Worm (Caenorhabditis elegans) whole organism, L4 larva: ENCODE results near the gene glb-27.
A peak's percentile ranks its signal among the peaks of the same experiment; 100 is the strongest.

ENCODE experiments used
- D1046.2 ChIP-seq: fragments of 200-800 bp; sonication (Bioruptor generic); IDR thresholded peaks from 2 replicates; pipeline ENCODE4 v1.3.6; 2022; ENCODE audit warnings: missing genetic modification characterization, missing compliant biosample characterization
- F26F4.8 ChIP-seq: fragments of 200-800 bp; sonication (Bioruptor generic); conservative IDR thresholded peaks from 2 replicates; pipeline ENCODE4 v1.3.6; 2022; ENCODE audit warnings: missing genetic modification characterization, missing compliant biosample characterization
- F49E8.2 ChIP-seq: sonication (generic microtip); optimal IDR thresholded peaks from 2 replicates; lab custom pipeline; 2016; ENCODE audit warnings: missing compliant biosample characterization, mild to moderate bottlenecking, missing genetic modification characterization, borderline replicate concordance
- R02D3.7 ChIP-seq: fragments of 150-350 bp; sonication (generic microtip); optimal IDR thresholded peaks from 3 replicates; lab custom pipeline; 2014; ENCODE audit warnings: missing biosample characterization, missing genetic modification characterization
- T26A8.4 ChIP-seq: fragments of 200-800 bp; sonication (Bioruptor generic); IDR thresholded peaks from 2 replicates; pipeline ENCODE4 v1.3.6; 2022; ENCODE audit warnings: missing genetic modification characterization, missing compliant biosample characterization
- Y105C5A.15 ChIP-seq: fragments of 200-800 bp; sonication (Bioruptor generic); IDR thresholded peaks from 2 replicates; pipeline ENCODE4 v1.3.6; 2022; ENCODE audit warnings: missing genetic modification characterization, missing compliant biosample characterization
- Y48G9A.11 ChIP-seq: fragments of 200-800 bp; sonication (Bioruptor generic); IDR thresholded peaks from 2 replicates; pipeline ENCODE4 v1.3.6; 2022; ENCODE audit warnings: missing genetic modification reagents, missing genetic modification characterization, missing compliant biosample characterization
- Y75B8A.6 ChIP-seq: fragments of 200-800 bp; sonication (Bioruptor generic); IDR thresholded peaks from 2 replicates; pipeline ENCODE4 v1.3.6; 2022; ENCODE audit warnings: missing genetic modification reagents, missing genetic modification characterization, missing compliant biosample characterization
- aly-2 ChIP-seq: sonication (generic microtip); optimal IDR thresholded peaks from 2 replicates; lab custom pipeline; 2018; ENCODE audit warnings: missing biosample characterization, missing genetic modification characterization
- ama-1 ChIP-seq: fragments of 150-350 bp; optimal IDR thresholded peaks from 2 replicates; lab custom pipeline; 2014; ENCODE audit warnings: inconsistent platforms, mixed read lengths
- arid-1 ChIP-seq: fragments of 200-800 bp; sonication (Bioruptor generic); conservative IDR thresholded peaks from 2 replicates; pipeline ENCODE4 v1.3.6; 2022; ENCODE audit warnings: missing genetic modification reagents, missing genetic modification characterization, missing compliant biosample characterization
- ceh-20 ChIP-seq: fragments of 200-800 bp; sonication (Bioruptor generic); IDR thresholded peaks from 2 replicates; pipeline ENCODE4 v1.3.6; 2022; ENCODE audit warnings: missing genetic modification reagents, missing genetic modification characterization, missing compliant biosample characterization
- ceh-32 ChIP-seq: sonication (generic microtip); optimal IDR thresholded peaks from 2 replicates; lab custom pipeline; 2016; ENCODE audit warnings: mild to moderate bottlenecking, missing genetic modification characterization, missing compliant biosample characterization; ENCODE audit not compliant: poor library complexity
- ceh-44 ChIP-seq: fragments of 200-800 bp; sonication (Bioruptor generic); IDR thresholded peaks from 2 replicates; pipeline ENCODE4 v1.3.6; 2022; ENCODE audit warnings: missing genetic modification reagents, missing genetic modification characterization, missing compliant biosample characterization
- ces-1 ChIP-seq: fragments of 150-350 bp; sonication (generic microtip); optimal IDR thresholded peaks from 4 replicates; lab custom pipeline; 2014; ENCODE audit warnings: missing biosample characterization, missing genetic modification reagents, missing genetic modification characterization
- ctbp-1 ChIP-seq: fragments of 200-800 bp; sonication (Bioruptor generic); IDR thresholded peaks from 2 replicates; pipeline ENCODE4 v1.3.6; 2022; ENCODE audit warnings: missing genetic modification reagents, missing genetic modification characterization, missing compliant biosample characterization
- daf-12 ChIP-seq: fragments of 150-350 bp; optimal IDR thresholded peaks from 2 replicates; lab custom pipeline; 2014; ENCODE audit warnings: missing biosample characterization, missing genetic modification reagents, missing genetic modification characterization
- daf-19 ChIP-seq: fragments of 200-800 bp; sonication (Bioruptor generic); conservative IDR thresholded peaks from 2 replicates; pipeline ENCODE4 v1.3.6; 2022; ENCODE audit warnings: missing genetic modification characterization, missing compliant biosample characterization
- daf-8 ChIP-seq: fragments of 200-800 bp; sonication (Bioruptor generic); IDR thresholded peaks from 2 replicates; pipeline ENCODE4 v1.3.6; 2022; ENCODE audit warnings: missing genetic modification characterization, missing compliant biosample characterization
- dmd-9 ChIP-seq: fragments of 200-800 bp; sonication (Bioruptor generic); IDR thresholded peaks from 2 replicates; pipeline ENCODE4 v1.3.6; 2022; ENCODE audit warnings: missing genetic modification reagents, missing genetic modification characterization, missing compliant biosample characterization
- dpl-1 ChIP-seq: fragments of 150-350 bp; optimal IDR thresholded peaks from 2 replicates; lab custom pipeline; 2014; ENCODE audit warnings: missing biosample characterization, missing genetic modification reagents, missing genetic modification characterization
- egl-27 ChIP-seq: sonication (generic microtip); optimal IDR thresholded peaks from 3 replicates; lab custom pipeline; 2017; ENCODE audit warnings: missing biosample characterization, missing genetic modification reagents, missing genetic modification characterization
- fkh-10 ChIP-seq: fragments of 150-350 bp; optimal IDR thresholded peaks from 2 replicates; lab custom pipeline; 2014; ENCODE audit warnings: missing biosample characterization, missing genetic modification reagents, missing genetic modification characterization
- lin-13 ChIP-seq: fragments of 150-350 bp; optimal IDR thresholded peaks from 2 replicates; lab custom pipeline; 2014; ENCODE audit warnings: missing biosample characterization, missing genetic modification reagents, missing genetic modification characterization
- lin-15B ChIP-seq: fragments of 150-350 bp; sonication (generic microtip); optimal IDR thresholded peaks from 3 replicates; lab custom pipeline; 2014; ENCODE audit warnings: missing biosample characterization, missing genetic modification characterization
- lin-38 ChIP-seq: fragments of 200-800 bp; sonication (Bioruptor generic); IDR thresholded peaks from 2 replicates; pipeline ENCODE4 v1.3.6; 2022; ENCODE audit warnings: missing genetic modification reagents, missing genetic modification characterization, missing compliant biosample characterization
- lin-39 ChIP-seq: fragments of 150-350 bp; optimal IDR thresholded peaks from 2 replicates; lab custom pipeline; 2014; ENCODE audit warnings: missing biosample characterization, missing genetic modification reagents, missing genetic modification characterization
- lir-3 ChIP-seq: sonication (generic microtip); optimal IDR thresholded peaks from 2 replicates; lab custom pipeline; 2016; ENCODE audit warnings: mild to moderate bottlenecking, missing genetic modification characterization, missing compliant biosample characterization
- lsy-2 ChIP-seq, 2 experiments: fragments of 150-350 bp in 1 of 2; sonication (generic microtip) in 1 of 2; optimal IDR thresholded peaks; 2 replicates each; lab custom pipeline; 2014 to 2017; ENCODE audit warnings: missing biosample characterization in 2 of 2, missing genetic modification characterization in 2 of 2
- madf-5 ChIP-seq, 2 experiments: fragments of 200-800 bp; sonication (Bioruptor generic); IDR thresholded peaks; 2 replicates each; pipeline ENCODE4 v1.3.6; 2022; ENCODE audit warnings: missing compliant biosample characterization in 2 of 2, missing genetic modification characterization in 2 of 2
- mdl-1 ChIP-seq, 2 experiments: fragments of 150-350 bp in 1 of 2; sonication (generic microtip) in 1 of 2; optimal IDR thresholded peaks; 2 replicates each; lab custom pipeline; 2014 to 2017; ENCODE audit warnings: missing biosample characterization in 2 of 2, missing genetic modification characterization in 2 of 2
- mes-2 ChIP-seq: sonication (generic microtip); optimal IDR thresholded peaks from 2 replicates; lab custom pipeline; 2016; ENCODE audit warnings: missing genotype, mild to moderate bottlenecking, missing genetic modification characterization, missing compliant biosample characterization; ENCODE audit not compliant: poor library complexity, severe bottlenecking
- mxl-2 ChIP-seq: fragments of 200-800 bp; sonication (Bioruptor generic); conservative IDR thresholded peaks from 2 replicates; pipeline ENCODE4 v1.3.6; 2022; ENCODE audit warnings: missing genetic modification reagents, missing genetic modification characterization, missing compliant biosample characterization
- nhr-10 ChIP-seq: fragments of 150-350 bp; optimal IDR thresholded peaks from 2 replicates; lab custom pipeline; 2014; ENCODE audit warnings: missing biosample characterization, missing genetic modification characterization
- nhr-11 ChIP-seq: fragments of 150-350 bp; optimal IDR thresholded peaks from 2 replicates; lab custom pipeline; 2014; ENCODE audit warnings: missing biosample characterization, missing genetic modification characterization
- nhr-42 ChIP-seq: fragments of 200-800 bp; sonication (Bioruptor generic); IDR thresholded peaks from 2 replicates; pipeline ENCODE4 v1.3.6; 2022; ENCODE audit warnings: missing genetic modification characterization, missing compliant biosample characterization
- saeg-2 ChIP-seq: fragments of 200-800 bp; sonication (Bioruptor generic); IDR thresholded peaks from 2 replicates; pipeline ENCODE4 v1.3.6; 2022; ENCODE audit warnings: missing genetic modification reagents, missing genetic modification characterization, missing compliant biosample characterization
- sdz-12 ChIP-seq: fragments of 200-800 bp; sonication (Bioruptor generic); optimal IDR thresholded peaks from 2 replicates; lab custom pipeline; 2018; ENCODE audit warnings: mild to moderate bottlenecking, missing genetic modification characterization, missing compliant biosample characterization
- tra-1 ChIP-seq: fragments of 200-800 bp; sonication (Bioruptor generic); IDR thresholded peaks from 2 replicates; pipeline ENCODE4 v1.3.6; 2022; ENCODE audit warnings: missing genetic modification reagents, missing genetic modification characterization, missing compliant biosample characterization
- zfp-3 ChIP-seq: fragments of 200-800 bp; sonication (Bioruptor generic); conservative IDR thresholded peaks from 2 replicates; pipeline ENCODE4 v1.3.6; 2022; ENCODE audit warnings: missing genetic modification reagents, missing genetic modification characterization, missing compliant biosample characterization
- zip-11 ChIP-seq: fragments of 200-800 bp; sonication (Bioruptor generic); IDR thresholded peaks from 2 replicates; pipeline ENCODE4 v1.3.6; 2022; ENCODE audit warnings: missing genetic modification characterization, missing compliant biosample characterization
- zip-2 ChIP-seq: fragments of 150-350 bp; optimal IDR thresholded peaks from 2 replicates; lab custom pipeline; 2014; ENCODE audit warnings: missing biosample characterization, missing genetic modification characterization
- ztf-11 ChIP-seq: fragments of 150-350 bp; optimal IDR thresholded peaks from 2 replicates; lab custom pipeline; 2014; ENCODE audit warnings: missing biosample characterization, missing genetic modification characterization

Gene glb-27

DNA sequence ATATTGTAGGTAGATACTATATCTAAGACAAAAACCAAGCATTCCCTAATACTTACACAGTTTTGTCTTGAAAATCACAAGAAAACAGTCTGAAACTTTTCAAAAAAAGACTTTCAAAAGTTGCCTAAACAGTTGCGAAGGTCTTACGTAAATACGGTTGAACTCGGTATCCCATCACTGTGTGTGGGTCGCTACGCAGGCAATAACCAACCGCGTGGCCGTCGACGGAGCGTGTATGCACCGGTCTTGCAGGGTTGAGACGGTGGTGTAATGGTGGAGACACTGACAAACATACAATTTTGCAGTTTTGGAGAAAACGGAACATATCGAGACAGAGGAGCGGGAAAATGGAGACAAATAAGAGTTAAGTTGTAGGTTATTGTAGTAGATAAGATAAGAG is 5.2 kb upstream of the glb-27 start, which contains the start of gene iff-2 (continued):
- peak; percentile 50 for TF ChIP-seq R02D3.7 (tag; lab: Kevin White, UChicago)
- TF ChIP-seq F49E8.2 (tag; lab: Kevin White, UChicago): no peak
- peak; percentile 19 for TF ChIP-seq aly-2 (tag; lab: Kevin White, UChicago)
- TF ChIP-seq dpl-1 (GFP tag; lab: Kevin White, UChicago): peak; percentile 97

DNA sequence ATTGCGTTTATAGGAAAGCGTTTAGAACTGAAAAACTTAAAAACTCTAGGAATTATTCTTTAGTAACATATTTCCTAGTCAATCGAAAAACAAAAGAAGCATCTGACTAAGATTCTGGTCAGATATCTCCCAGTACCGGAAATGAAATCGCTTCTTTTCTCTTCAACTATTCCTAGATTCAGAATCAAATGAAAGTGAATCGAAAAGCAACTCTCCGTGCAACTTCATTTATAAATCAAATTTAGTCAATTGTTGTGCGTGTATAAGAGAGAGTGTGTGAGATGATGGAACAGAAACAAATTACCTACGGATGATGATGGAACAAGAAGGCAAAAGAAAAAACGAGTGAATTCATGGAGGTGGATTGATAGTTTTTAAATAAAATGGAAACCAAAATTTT is 3.1 kb upstream of the glb-27 start:
- TF ChIP-seq zfp-3 (GFP tag; lab: Robert Waterston, UW) (no peak), lir-3 (tag; lab: Kevin White, UChicago) (no peak), lsy-2 (tag; optimal IDR thresholded peaks at IDR 0.05; lab: Kevin White, UChicago) (peak in 1 of 2 experiments; percentile 34), ama-1 (lab: Kevin White, UChicago) (peak; percentile 31), lin-15B (tag; lab: Kevin White, UChicago) (no peak), nhr-11 (tag; lab: Kevin White, UChicago) (no peak), lin-13 (no peak), egl-27 (tag; lab: Kevin White, UChicago) (no peak), daf-8 (GFP tag; lab: Robert Waterston, UW) (no peak), lin-38 (GFP tag; lab: Robert Waterston, UW) (no peak), ces-1 (peak; percentile 82), nhr-10 (tag; lab: Kevin White, UChicago) (no peak), nhr-42 (no peak), fkh-10 (GFP tag; lab: Kevin White, UChicago) (peak; percentile 99), Y105C5A.15 (no peak), T26A8.4 (GFP tag; lab: Robert Waterston, UW) (no peak)

DNA sequence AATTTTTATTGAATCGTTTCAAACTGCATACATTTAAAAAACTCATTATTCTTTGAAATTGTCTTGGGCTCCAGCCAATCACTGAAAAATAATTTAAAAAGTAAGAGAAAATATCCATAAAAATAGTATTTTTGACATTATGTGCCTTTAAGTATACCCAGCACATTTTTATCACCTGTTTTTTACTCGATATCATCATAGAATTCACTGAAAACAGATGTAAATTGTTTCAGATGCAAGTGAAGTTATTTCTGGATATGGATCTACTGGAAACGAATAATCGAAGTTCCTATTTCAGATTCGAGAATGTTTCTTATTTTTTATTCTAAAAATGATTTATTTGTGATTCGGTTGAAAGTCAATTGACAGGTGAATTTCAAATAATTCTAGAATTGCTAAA is 1.5 kb downstream of the glb-27 start:
- no peak for TF ChIP-seq Y75B8A.6 (GFP tag; lab: Robert Waterston, UW)
- TF ChIP-seq arid-1 (GFP tag; lab: Robert Waterston, UW): no peak
- TF ChIP-seq saeg-2: no peak
- no peak for TF ChIP-seq ceh-20
- TF ChIP-seq lin-13: no peak

ce11 chrII:8551100-8551499 is 5.0 kb downstream of the glb-27 start:
- TF ChIP-seq ces-1 (peak; percentile 20), sdz-12 (GFP tag; lab: Kevin White, UChicago) (no peak), fkh-10 (GFP tag; lab: Kevin White, UChicago) (peak; percentile 56)

DNA sequence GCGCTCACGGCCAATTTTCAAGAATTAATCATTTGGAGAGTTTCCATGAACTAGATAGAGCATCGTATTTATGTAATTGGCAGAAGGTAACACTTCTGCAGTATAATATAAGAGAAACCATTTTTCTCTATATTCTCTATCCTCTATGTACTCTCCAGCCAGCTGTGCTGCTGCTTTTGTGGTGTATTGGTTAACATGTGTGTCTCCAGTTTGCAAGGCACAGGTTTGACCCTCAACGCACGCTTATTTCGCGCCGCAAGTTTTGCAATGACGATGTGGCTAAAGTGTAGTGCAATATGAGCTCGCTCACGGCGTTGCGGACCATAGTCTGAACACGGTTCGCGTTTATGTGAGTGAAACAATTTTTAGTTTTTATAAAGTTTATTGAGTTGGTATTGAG is 9.1 kb downstream of the glb-27 start:
- TF ChIP-seq ceh-44 (GFP tag; lab: Robert Waterston, UW) (peak; percentile 70; the same call in 1 of the 2 replicates), Y48G9A.11 (no peak), mxl-2 (GFP tag; lab: Robert Waterston, UW) (0 out of 2 replicates have a peak, but pooled peaks have one; percentile 65), aly-2 (tag; lab: Kevin White, UChicago) (peak; percentile 15), daf-19 (GFP tag; lab: Robert Waterston, UW) (peak; percentile 84), egl-27 (tag; lab: Kevin White, UChicago) (no peak), ctbp-1 (GFP tag; lab: Robert Waterston, UW) (peak; percentile 87), madf-5 (GFP tag; IDR thresholded peaks at IDR 0.05; lab: Robert Waterston, UW) (peak in 1 of 2 experiments; percentile 83; a peak in 2 of 4 replicates), lin-13 (peak; percentile 71), daf-12 (no peak), mes-2 (tag; lab: Kevin White, UChicago) (no peak), nhr-42 (peak; percentile 88), ceh-32 (tag; lab: Kevin White, UChicago) (no peak), lin-39 (tag; lab: Kevin White, UChicago) (no peak), mdl-1 (tag; optimal IDR thresholded peaks at IDR 0.05; lab: Kevin White, UChicago) (peak in 1 of 2 experiments; percentile 52), tra-1 (GFP tag; lab: Robert Waterston, UW) (peak; percentile 92), F26F4.8 (GFP tag; lab: Robert Waterston, UW) (peak; percentile 91), R02D3.7 (tag; lab: Kevin White, UChicago) (peak; percentile 7), dmd-9 (0 out of 2 replicates have a peak, but pooled peaks have one; percentile 66), nhr-11 (tag; lab: Kevin White, UChicago) (peak; percentile 32), lir-3 (tag; lab: Kevin White, UChicago) (peak; percentile 53), D1046.2 (GFP tag; lab: Robert Waterston, UW) (no peak), zfp-3 (GFP tag; lab: Robert Waterston, UW) (peak; percentile 72), zip-11 (GFP tag; lab: Robert Waterston, UW) (peak; percentile 83), ztf-11 (tag; lab: Kevin White, UChicago) (no peak), zip-2 (no peak)
